Fruit fly (Drosophila melanogaster) whole organism, embryonic: ENCODE measurements around the gene akirin.

Experiments used
- Adf1 ChIP-seq: fragments of 200-800 bp; sonication (Bioruptor generic); IDR thresholded peaks from 2 replicates; pipeline ENCODE4 v1.3.6; 2022; ENCODE audit warnings: missing biosample characterization, missing genetic modification characterization
- Awh ChIP-seq: fragments of 200-800 bp; sonication (Bioruptor generic); IDR thresholded peaks from 2 replicates; pipeline ENCODE4, ENCODE4 v1.3.6; 2022; ENCODE audit warnings: missing biosample characterization, missing genetic modification characterization
- Bdp1 ChIP-seq: fragments of 200-800 bp; sonication (Bioruptor generic); optimal IDR thresholded peaks from 3 replicates; lab custom pipeline; 2016; ENCODE audit warnings: missing biosample characterization, missing genetic modification characterization
- Bgb ChIP-seq: fragments of 200-800 bp; sonication (Bioruptor generic); IDR thresholded peaks from 2 replicates; pipeline ENCODE4 v1.3.6; 2022; ENCODE audit warnings: missing biosample characterization, missing genetic modification characterization; ENCODE audit not compliant: partially characterized antibody
- CG11247 ChIP-seq: fragments of 200-800 bp; sonication (Bioruptor generic); IDR thresholded peaks from 2 replicates; pipeline ENCODE4 v1.3.6; 2022; ENCODE audit warnings: missing biosample characterization, missing genetic modification characterization
- CG11723 ChIP-seq: fragments of 200-800 bp; sonication (Bioruptor generic); optimal IDR thresholded peaks from 2 replicates; lab custom pipeline; 2017; ENCODE audit warnings: missing biosample characterization, mild to moderate bottlenecking, missing genetic modification characterization
- CG13775 ChIP-seq: fragments of 200-800 bp; sonication (Bioruptor generic); optimal IDR thresholded peaks from 3 replicates; lab custom pipeline; 2017; ENCODE audit warnings: missing biosample characterization, mild to moderate bottlenecking, missing genetic modification characterization
- CG14441 ChIP-seq: fragments of 200-800 bp; sonication (Bioruptor generic); IDR thresholded peaks from 2 replicates; pipeline ENCODE4 v1.3.6; 2022; ENCODE audit warnings: missing biosample characterization, missing genetic modification characterization
- CG14860 ChIP-seq: fragments of 200-800 bp; sonication (Bioruptor generic); IDR thresholded peaks from 3 replicates; pipeline ENCODE4 v1.3.6; 2022; ENCODE audit warnings: missing biosample characterization, missing genetic modification characterization; ENCODE audit not compliant: partially characterized antibody
- CG15011 ChIP-seq: fragments of 200-800 bp; sonication (Bioruptor generic); optimal IDR thresholded peaks from 3 replicates; lab custom pipeline; 2018; ENCODE audit warnings: missing biosample characterization, mild to moderate bottlenecking, missing genetic modification characterization
- CG15269 ChIP-seq: fragments of 200-800 bp; sonication (Bioruptor generic); optimal IDR thresholded peaks from 2 replicates; lab custom pipeline; 2018; ENCODE audit warnings: missing biosample characterization, mild to moderate bottlenecking, missing genetic modification characterization, moderate library complexity
- CG15479 ChIP-seq: fragments of 200-800 bp; sonication (Bioruptor generic); optimal IDR thresholded peaks from 3 replicates; lab custom pipeline; 2019; ENCODE audit warnings: missing biosample characterization, mild to moderate bottlenecking, missing genetic modification characterization, moderate library complexity
- CG1603 ChIP-seq: fragments of 200-800 bp; sonication (Bioruptor generic); optimal IDR thresholded peaks from 2 replicates; lab custom pipeline; 2019; ENCODE audit warnings: missing biosample characterization, mild to moderate bottlenecking, missing genetic modification characterization, moderate library complexity
- CG17186 ChIP-seq: fragments of 200-800 bp; sonication (Bioruptor generic); optimal IDR thresholded peaks from 3 replicates; lab custom pipeline; 2017; ENCODE audit warnings: missing biosample characterization, missing genetic modification reagents, missing genetic modification characterization
- CG18011 ChIP-seq: fragments of 200-800 bp; sonication (Bioruptor generic); optimal IDR thresholded peaks from 2 replicates; lab custom pipeline; 2017; ENCODE audit warnings: missing biosample characterization, missing genetic modification characterization, mild to moderate bottlenecking, moderate library complexity, missing genotype
- CG18262 ChIP-seq: fragments of 200-800 bp; optimal IDR thresholded peaks from 3 replicates; lab custom pipeline; 2019; ENCODE audit warnings: missing biosample characterization, mild to moderate bottlenecking, missing genetic modification characterization, moderate library complexity
- CG30431 ChIP-seq: fragments of 200-800 bp; sonication (Bioruptor generic); optimal IDR thresholded peaks from 2 replicates; lab custom pipeline; 2017; ENCODE audit warnings: missing biosample characterization, missing genetic modification characterization
- CG31441 ChIP-seq: fragments of 200-800 bp; sonication (Bioruptor generic); IDR thresholded peaks from 2 replicates; pipeline ENCODE4 v1.3.6; 2022; ENCODE audit warnings: missing biosample characterization, missing genetic modification characterization
- CG32772 ChIP-seq: fragments of 200-800 bp; sonication (Bioruptor generic); IDR thresholded peaks from 2 replicates; pipeline ENCODE4 v1.3.6; 2022; ENCODE audit warnings: missing biosample characterization, missing genetic modification characterization
- CG33557 ChIP-seq: fragments of 200-800 bp; sonication (Bioruptor generic); optimal IDR thresholded peaks from 2 replicates; lab custom pipeline; 2019; ENCODE audit warnings: missing biosample characterization, mild to moderate bottlenecking, missing genetic modification characterization, moderate library complexity
- CG4707 ChIP-seq: fragments of 200-800 bp; sonication (Bioruptor generic); optimal IDR thresholded peaks from 2 replicates; lab custom pipeline; 2018; ENCODE audit warnings: missing biosample characterization, mild to moderate bottlenecking, missing genetic modification characterization, moderate library complexity
- CG7372 ChIP-seq: fragments of 200-800 bp; sonication (Bioruptor generic); IDR thresholded peaks from 2 replicates; pipeline ENCODE4 v1.3.6; 2022; ENCODE audit warnings: missing biosample characterization, missing genetic modification characterization
- CG7839 ChIP-seq: fragments of 200-800 bp; sonication (Bioruptor generic); optimal IDR thresholded peaks from 3 replicates; lab custom pipeline; 2018; ENCODE audit warnings: missing biosample characterization, mild to moderate bottlenecking, missing genetic modification characterization, moderate library complexity
- CG7987 ChIP-seq: fragments of 200-800 bp; sonication (Bioruptor generic); optimal IDR thresholded peaks from 2 replicates; lab custom pipeline; 2018; ENCODE audit warnings: missing biosample characterization, mild to moderate bottlenecking, missing genetic modification characterization, moderate library complexity
- CkIIα-i1 ChIP-seq: fragments of 200-800 bp; sonication (Bioruptor generic); IDR thresholded peaks from 2 replicates; pipeline ENCODE4 v1.3.6; 2022; ENCODE audit warnings: missing biosample characterization, missing genetic modification characterization
- Dfd ChIP-seq, 2 experiments: fragments of >200 bp; optimal IDR thresholded peaks; 2 replicates each; lab custom pipeline; 2017; ENCODE audit warnings: missing biosample characterization in 2 of 2, missing genetic modification characterization in 2 of 2
- Hand ChIP-seq: fragments of 200-800 bp; sonication (Bioruptor generic); optimal IDR thresholded peaks from 2 replicates; lab custom pipeline; 2017; ENCODE audit warnings: mild to moderate bottlenecking, missing biosample characterization, missing genetic modification reagents, missing genetic modification characterization
- MBD-R2 ChIP-seq: fragments of 200-800 bp; sonication (Bioruptor generic); IDR thresholded peaks from 2 replicates; pipeline ENCODE4 v1.3.6; 2022; ENCODE audit warnings: missing biosample characterization, missing genetic modification characterization
- MTF-1 ChIP-seq: fragments of 200-800 bp; sonication (Bioruptor generic); optimal IDR thresholded peaks from 2 replicates; lab custom pipeline; 2018; ENCODE audit warnings: missing biosample characterization, mild to moderate bottlenecking, missing genetic modification characterization, borderline replicate concordance
- Mes4 ChIP-seq: fragments of 200-800 bp; sonication (Bioruptor generic); optimal IDR thresholded peaks from 2 replicates; lab custom pipeline; 2016; ENCODE audit warnings: missing biosample characterization, missing genetic modification characterization
- Scr ChIP-seq: fragments of 200-800 bp; sonication (Bioruptor generic); IDR thresholded peaks from 2 replicates; pipeline ENCODE4 v1.3.6; 2022; ENCODE audit warnings: missing biosample characterization, missing genetic modification characterization; ENCODE audit not compliant: partially characterized antibody
- ara ChIP-seq: fragments of 200-800 bp; sonication (Bioruptor generic); IDR thresholded peaks from 2 replicates; pipeline ENCODE4 v1.3.6; 2022; ENCODE audit warnings: missing biosample characterization, missing genetic modification characterization
- cas ChIP-seq: fragments of 200-800 bp; sonication (Bioruptor generic); IDR thresholded peaks from 2 replicates; pipeline ENCODE4 v1.3.6; 2022; ENCODE audit warnings: missing biosample characterization, missing genetic modification characterization
- crol ChIP-seq: fragments of 200-800 bp; sonication (Bioruptor generic); IDR thresholded peaks from 2 replicates; pipeline ENCODE4 v1.3.6; 2022; ENCODE audit warnings: missing biosample characterization, missing genetic modification characterization
- cwo ChIP-seq: fragments of 200-800 bp; sonication (Bioruptor generic); optimal IDR thresholded peaks from 3 replicates; lab custom pipeline; 2017; ENCODE audit warnings: missing biosample characterization, missing genetic modification characterization, mild to moderate bottlenecking, moderate library complexity, missing genetic modification reagents
- grau ChIP-seq: fragments of 200-800 bp; optimal IDR thresholded peaks from 3 replicates; lab custom pipeline; 2019; ENCODE audit warnings: missing biosample characterization, mild to moderate bottlenecking, missing genetic modification characterization, moderate library complexity
- ken ChIP-seq: fragments of 200-800 bp; sonication (Bioruptor generic); IDR thresholded peaks from 3 replicates; pipeline ENCODE4 v1.3.6; 2022; ENCODE audit warnings: missing biosample characterization, missing genetic modification characterization
- klu ChIP-seq: fragments of 200-800 bp; sonication (Bioruptor generic); IDR thresholded peaks from 2 replicates; pipeline ENCODE4 v1.3.6; 2022; ENCODE audit warnings: missing biosample characterization, missing genetic modification characterization
- luna ChIP-seq: fragments of 200-800 bp; sonication (Bioruptor generic); optimal IDR thresholded peaks from 2 replicates; lab custom pipeline; 2016; ENCODE audit warnings: missing biosample characterization, missing genetic modification characterization
- mirr ChIP-seq: fragments of 200-800 bp; sonication (Bioruptor generic); optimal IDR thresholded peaks from 3 replicates; lab custom pipeline; 2018; ENCODE audit warnings: missing biosample characterization, mild to moderate bottlenecking, missing genetic modification characterization
- nom ChIP-seq: fragments of 200-800 bp; sonication (Bioruptor generic); optimal IDR thresholded peaks from 2 replicates; lab custom pipeline; 2017; ENCODE audit warnings: missing biosample characterization, missing genetic modification characterization, mild to moderate bottlenecking, moderate library complexity, missing genetic modification reagents
- pfk ChIP-seq: fragments of 200-800 bp; sonication (Bioruptor generic); optimal IDR thresholded peaks from 2 replicates; lab custom pipeline; 2018; ENCODE audit warnings: missing biosample characterization, mild to moderate bottlenecking, missing genetic modification characterization, moderate library complexity
- repo ChIP-seq: fragments of 200-800 bp; sonication (Bioruptor generic); optimal IDR thresholded peaks from 2 replicates; lab custom pipeline; 2016; ENCODE audit warnings: missing biosample characterization, missing genetic modification characterization
- sim ChIP-seq: fragments of 200-800 bp; sonication (Bioruptor generic); IDR thresholded peaks from 2 replicates; pipeline ENCODE4 v1.3.6; 2022; ENCODE audit warnings: missing biosample characterization, missing genetic modification characterization
- sqz ChIP-seq: fragments of 200-800 bp; sonication (Bioruptor generic); optimal IDR thresholded peaks from 3 replicates; lab custom pipeline; 2018; ENCODE audit warnings: missing biosample characterization, mild to moderate bottlenecking, missing genetic modification characterization
- tup ChIP-seq: fragments of 200-800 bp; sonication (Bioruptor generic); optimal IDR thresholded peaks from 2 replicates; lab custom pipeline; 2016; ENCODE audit warnings: missing biosample characterization, mild to moderate bottlenecking, missing genetic modification characterization, moderate library complexity
- unc-4 ChIP-seq: fragments of 200-800 bp; sonication (Bioruptor generic); IDR thresholded peaks from 2 replicates; pipeline ENCODE4 v1.3.6; 2022; ENCODE audit warnings: missing biosample characterization, missing genetic modification characterization; ENCODE audit not compliant: partially characterized antibody
- zen2 ChIP-seq: fragments of 200-800 bp; sonication (Bioruptor generic); IDR thresholded peaks from 3 replicates; pipeline ENCODE4 v1.3.6; 2022; ENCODE audit warnings: missing biosample characterization, missing genetic modification characterization; ENCODE audit not compliant: partially characterized antibody

Gene akirin

dm6 chr3L:7367798-7368678, 1.6 kb upstream of the akirin start (continued):
- no peak; the same call in 1 of the 2 replicates for TF ChIP-seq MBD-R2 (GFP tag; lab: Robert Waterston, UW)
- no peak for TF ChIP-seq cas (GFP tag; lab: Robert Waterston, UW)
- TF ChIP-seq CG7839 (tag; lab: Kevin White, UChicago): peak; percentile 55
- TF ChIP-seq ara: 0 out of 2 replicates have a peak, but pooled peaks have one; percentile 43
- no peak for TF ChIP-seq CkIIα-i1 (GFP tag; lab: Robert Waterston, UW)
- no peak for TF ChIP-seq MTF-1 (GFP tag; lab: Kevin White, UChicago)
- peak; percentile 86; the same call in 1 of the 2 replicates for TF ChIP-seq crol
- TF ChIP-seq klu (GFP tag; lab: Robert Waterston, UW): peak; percentile 46
- peak; percentile 54 for TF ChIP-seq CG15269 (tag; lab: Kevin White, UChicago)
- no peak for TF ChIP-seq CG17186 (GFP tag; lab: Kevin White, UChicago)
- no peak for TF ChIP-seq Bdp1 (GFP tag; lab: Kevin White, UChicago)
- peak; percentile 24 for TF ChIP-seq cwo
- peak; percentile 2 for TF ChIP-seq repo (GFP tag; lab: Kevin White, UChicago)
- TF ChIP-seq ken (GFP tag; lab: Robert Waterston, UW): no peak
- no peak for TF ChIP-seq CG11247 (GFP tag; lab: Robert Waterston, UW)
- TF ChIP-seq sqz (GFP tag; lab: Kevin White, UChicago): peak; percentile 33
- TF ChIP-seq Hand (GFP tag; lab: Kevin White, UChicago): no peak
- TF ChIP-seq CG15479: peak; percentile 6
- no peak for TF ChIP-seq pfk (GFP tag; lab: Kevin White, UChicago)
- no peak for TF ChIP-seq Mes4 (GFP tag; lab: Kevin White, UChicago)
- TF ChIP-seq CG14860 (GFP tag; lab: Robert Waterston, UW): no peak
- TF ChIP-seq CG7987 (GFP tag; lab: Kevin White, UChicago): no peak
- no peak for TF ChIP-seq CG13775
- TF ChIP-seq CG4707: no peak
- TF ChIP-seq CG1603 (tag; lab: Kevin White, UChicago): peak; percentile 12
- TF ChIP-seq zen2 (GFP tag; lab: Robert Waterston, UW): no peak
- no peak for TF ChIP-seq tup
- no peak for TF ChIP-seq CG32772 (GFP tag; lab: Robert Waterston, UW)
- TF ChIP-seq unc-4 (GFP tag; lab: Robert Waterston, UW): 0 out of 2 replicates have a peak, but pooled peaks have one; percentile 30
- TF ChIP-seq Dfd (GFP tag; optimal IDR thresholded peaks at IDR 0.05; lab: Kevin White, UChicago): no peak
- no peak for TF ChIP-seq CG11723 (GFP tag; lab: Kevin White, UChicago)
- TF ChIP-seq CG7372 (GFP tag; lab: Robert Waterston, UW): no peak
- TF ChIP-seq grau: peak; percentile 25
- peak; percentile 18 for TF ChIP-seq nom (GFP tag; lab: Kevin White, UChicago)
- TF ChIP-seq Scr (GFP tag; lab: Robert Waterston, UW): no peak
- no peak; the same call in 1 of the 2 replicates for TF ChIP-seq Bgb (GFP tag; lab: Robert Waterston, UW)
- no peak for TF ChIP-seq sim
- no peak for TF ChIP-seq CG33557 (GFP tag; lab: Kevin White, UChicago)
- no peak for TF ChIP-seq CG14441 (GFP tag; lab: Robert Waterston, UW)
- TF ChIP-seq luna (GFP tag; lab: Kevin White, UChicago): no peak
- no peak for TF ChIP-seq CG15011
- TF ChIP-seq Awh (GFP tag; lab: Robert Waterston, UW): no peak
- TF ChIP-seq CG18262 (tag; lab: Kevin White, UChicago): peak; percentile 18
- no peak for TF ChIP-seq CG30431 (GFP tag; lab: Kevin White, UChicago)
- peak; percentile 42 for TF ChIP-seq CG31441 (GFP tag; lab: Robert Waterston, UW)
- TF ChIP-seq Adf1 (GFP tag; lab: Robert Waterston, UW): no peak
- no peak for TF ChIP-seq CG18011
- peak; percentile 94 for TF ChIP-seq mirr (GFP tag; lab: Kevin White, UChicago)
